Fruit fly (Drosophila melanogaster) whole organism, embryonic: ENCODE data around the gene CG3625.

Experiments used
- Awh ChIP-seq: fragments of 200-800 bp; sonication (Bioruptor generic); IDR thresholded peaks from 2 replicates; pipeline ENCODE4, ENCODE4 v1.3.6; 2022; ENCODE audit warnings: missing biosample characterization, missing genetic modification characterization
- CG10209 ChIP-seq: fragments of 200-800 bp; sonication (Bioruptor generic); optimal IDR thresholded peaks from 3 replicates; lab custom pipeline; 2017; ENCODE audit warnings: missing biosample characterization, mild to moderate bottlenecking, missing genetic modification characterization, missing genetic modification reagents
- CG10267 ChIP-seq: fragments of 200-800 bp; sonication (Bioruptor generic); optimal IDR thresholded peaks from 2 replicates; lab custom pipeline; 2018; ENCODE audit warnings: missing biosample characterization, mild to moderate bottlenecking, missing genetic modification characterization, moderate library complexity
- CG10366 ChIP-seq: fragments of 200-800 bp; sonication (Bioruptor generic); IDR thresholded peaks from 2 replicates; pipeline ENCODE4 v1.3.6; 2022; ENCODE audit warnings: missing biosample characterization, missing genetic modification characterization
- CG10979 ChIP-seq: fragments of 200-800 bp; sonication (Bioruptor generic); optimal IDR thresholded peaks from 2 replicates; lab custom pipeline; 2018; ENCODE audit warnings: missing biosample characterization, mild to moderate bottlenecking, missing genetic modification characterization, moderate library complexity
- CG11093 ChIP-seq: fragments of 200-800 bp; sonication (Bioruptor generic); IDR thresholded peaks from 3 replicates; pipeline ENCODE4 v1.3.6; 2022; ENCODE audit warnings: missing biosample characterization, missing genetic modification characterization
- CG11247 ChIP-seq: fragments of 200-800 bp; sonication (Bioruptor generic); IDR thresholded peaks from 2 replicates; pipeline ENCODE4 v1.3.6; 2022; ENCODE audit warnings: missing biosample characterization, missing genetic modification characterization
- CG12236 ChIP-seq: fragments of 200-800 bp; sonication (Bioruptor generic); optimal IDR thresholded peaks from 2 replicates; lab custom pipeline; 2016; ENCODE audit warnings: missing biosample characterization, missing genetic modification characterization
- CG12299 ChIP-seq: fragments of 200-800 bp; sonication (Bioruptor generic); optimal IDR thresholded peaks from 2 replicates; lab custom pipeline; 2018; ENCODE audit warnings: missing biosample characterization, mild to moderate bottlenecking, missing genetic modification characterization
- CG14860 ChIP-seq: fragments of 200-800 bp; sonication (Bioruptor generic); IDR thresholded peaks from 3 replicates; pipeline ENCODE4 v1.3.6; 2022; ENCODE audit warnings: missing biosample characterization, missing genetic modification characterization; ENCODE audit not compliant: partially characterized antibody
- CG15011 ChIP-seq: fragments of 200-800 bp; sonication (Bioruptor generic); optimal IDR thresholded peaks from 3 replicates; lab custom pipeline; 2018; ENCODE audit warnings: missing biosample characterization, mild to moderate bottlenecking, missing genetic modification characterization
- CG32532 ChIP-seq: fragments of 200-800 bp; sonication (Bioruptor generic); IDR thresholded peaks from 2 replicates; pipeline ENCODE4 v1.3.6; 2022; ENCODE audit warnings: missing biosample characterization, missing genetic modification characterization
- CG3281 ChIP-seq: fragments of 200-800 bp; sonication (Bioruptor generic); optimal IDR thresholded peaks from 3 replicates; lab custom pipeline; 2017; ENCODE audit warnings: missing biosample characterization, mild to moderate bottlenecking, missing genetic modification characterization
- CG4854 ChIP-seq: fragments of 200-800 bp; sonication (Bioruptor generic); optimal IDR thresholded peaks from 2 replicates; lab custom pipeline; 2016; ENCODE audit warnings: missing biosample characterization, missing genetic modification characterization, inconsistent platforms
- CG6689 ChIP-seq: fragments of 200-800 bp; sonication (Bioruptor generic); IDR thresholded peaks from 2 replicates; pipeline ENCODE4 v1.3.6; 2022; ENCODE audit warnings: missing biosample characterization, missing genetic modification characterization
- CG7556 ChIP-seq: fragments of 200-800 bp; sonication (Bioruptor generic); optimal IDR thresholded peaks from 2 replicates; lab custom pipeline; 2017; ENCODE audit warnings: missing biosample characterization, mild to moderate bottlenecking, missing genetic modification characterization
- CG7963 ChIP-seq: fragments of 200-800 bp; sonication (Bioruptor generic); IDR thresholded peaks from 3 replicates; pipeline ENCODE4 v1.3.6; 2022; ENCODE audit warnings: missing biosample characterization, missing genetic modification characterization; ENCODE audit not compliant: partially characterized antibody
- CG8281 ChIP-seq: fragments of 200-800 bp; sonication (Bioruptor generic); optimal IDR thresholded peaks from 2 replicates; lab custom pipeline; 2018; ENCODE audit warnings: missing biosample characterization, mild to moderate bottlenecking, missing genetic modification characterization, moderate library complexity
- Dref ChIP-seq: fragments of 200-800 bp; sonication (Bioruptor generic); IDR thresholded peaks from 2 replicates; pipeline ENCODE4 v1.3.6; 2022; ENCODE audit warnings: missing biosample characterization, missing genetic modification characterization
- Drgx ChIP-seq: fragments of 200-800 bp; sonication (Bioruptor generic); IDR thresholded peaks from 2 replicates; pipeline ENCODE4 v1.3.6; 2022; ENCODE audit warnings: missing biosample characterization, missing genetic modification characterization
- E2f1 ChIP-seq: fragments of 200-800 bp; sonication (Bioruptor generic); IDR thresholded peaks from 2 replicates; pipeline ENCODE4 v1.3.6; 2022; ENCODE audit warnings: missing biosample characterization, missing genetic modification characterization
- Kr ChIP-seq: fragments of 200-800 bp; sonication (Bioruptor generic); optimal IDR thresholded peaks from 2 replicates; lab custom pipeline; 2017; ENCODE audit warnings: missing biosample characterization, mild to moderate bottlenecking, missing genetic modification characterization
- Med ChIP-seq: fragments of 200-800 bp; sonication (Bioruptor generic); peaks from one replicate; lab custom pipeline; 2016; ENCODE audit warnings: missing biosample characterization, missing genetic modification characterization, mild to moderate bottlenecking, inconsistent platforms, moderate library complexity
- NfI ChIP-seq: fragments of 200-800 bp; sonication (Bioruptor generic); optimal IDR thresholded peaks from 3 replicates; lab custom pipeline; 2018; ENCODE audit warnings: missing biosample characterization, mild to moderate bottlenecking, missing genetic modification characterization, moderate library complexity
- Sin3A ChIP-seq: fragments of >200 bp; optimal IDR thresholded peaks from 2 replicates; lab custom pipeline; 2018
- Spps ChIP-seq: fragments of 200-800 bp; sonication (Bioruptor generic); optimal IDR thresholded peaks from 2 replicates; lab custom pipeline; 2018; ENCODE audit warnings: missing biosample characterization, mild to moderate bottlenecking, missing genetic modification characterization
- Tbp ChIP-seq: fragments of >200 bp; optimal IDR thresholded peaks from 2 replicates; lab custom pipeline; 2018; ENCODE audit warnings: missing biosample characterization, missing genetic modification characterization
- Xrp1 ChIP-seq: fragments of 200-800 bp; sonication (Bioruptor generic); IDR thresholded peaks from 2 replicates; pipeline ENCODE4 v1.3.6; 2022; ENCODE audit warnings: missing biosample characterization, missing genetic modification characterization
- bab2 ChIP-seq: fragments of 200-800 bp; sonication (Bioruptor generic); optimal IDR thresholded peaks from 2 replicates; lab custom pipeline; 2016; ENCODE audit warnings: missing biosample characterization, missing genetic modification characterization
- bbx ChIP-seq: fragments of 200-800 bp; sonication (Bioruptor generic); IDR thresholded peaks from 2 replicates; pipeline ENCODE4 v1.3.6; 2022; ENCODE audit warnings: missing biosample characterization, missing genetic modification characterization; ENCODE audit not compliant: partially characterized antibody
- cad ChIP-seq: fragments of >200 bp; optimal IDR thresholded peaks from 2 replicates; lab custom pipeline; 2017; ENCODE audit warnings: missing biosample characterization, missing genetic modification characterization
- chinmo ChIP-seq: fragments of 200-800 bp; sonication (Bioruptor generic); IDR thresholded peaks from 4 replicates; pipeline ENCODE4 v1.3.6; 2022; ENCODE audit warnings: missing biosample characterization, missing genetic modification characterization; ENCODE audit not compliant: partially characterized antibody
- da ChIP-seq: fragments of 200-800 bp; sonication (Bioruptor generic); optimal IDR thresholded peaks from 2 replicates; lab custom pipeline; 2016; ENCODE audit warnings: missing biosample characterization, missing genetic modification characterization
- dan ChIP-seq: fragments of 200-800 bp; sonication (Bioruptor generic); IDR thresholded peaks from 2 replicates; pipeline ENCODE4 v1.3.6; 2022; ENCODE audit warnings: missing biosample characterization, missing genetic modification characterization
- dmrt99B ChIP-seq: fragments of 200-800 bp; sonication (Bioruptor generic); optimal IDR thresholded peaks from 2 replicates; lab custom pipeline; 2018; ENCODE audit warnings: missing biosample characterization, mild to moderate bottlenecking, missing genetic modification characterization, moderate library complexity
- grn ChIP-seq: fragments of 200-800 bp; sonication (Bioruptor generic); optimal IDR thresholded peaks from 3 replicates; lab custom pipeline; 2017; ENCODE audit warnings: missing biosample characterization, missing genetic modification characterization
- hkb ChIP-seq, 2 experiments: fragments of 200-800 bp in 1 of 2; fragments of >200 bp in 1 of 2; sonication (Bioruptor generic) in 1 of 2; IDR thresholded peaks in 1 of 2; optimal IDR thresholded peaks in 1 of 2; 2 replicates each; pipeline versions ENCODE4 v1.3.6 to Lab custom; 2017 to 2022; ENCODE audit warnings: missing biosample characterization in 1 of 2, missing genetic modification characterization in 1 of 2
- hth ChIP-seq: fragments of >200 bp; optimal IDR thresholded peaks from 2 replicates; lab custom pipeline; 2017; ENCODE audit warnings: inconsistent platforms
- knrl ChIP-seq: fragments of 200-800 bp; sonication (Bioruptor generic); IDR thresholded peaks from 3 replicates; pipeline ENCODE4 v1.3.6; 2022; ENCODE audit warnings: missing biosample characterization, missing genetic modification characterization; ENCODE audit not compliant: partially characterized antibody
- mld ChIP-seq: fragments of 200-800 bp; sonication (Bioruptor generic); IDR thresholded peaks from 3 replicates; pipeline ENCODE4 v1.3.6; 2022; ENCODE audit warnings: missing biosample characterization, missing genetic modification characterization; ENCODE audit not compliant: partially characterized antibody
- org-1 ChIP-seq: fragments of 200-800 bp; sonication (Bioruptor generic); optimal IDR thresholded peaks from 2 replicates; lab custom pipeline; 2017; ENCODE audit warnings: missing biosample characterization, missing genetic modification characterization
- pita ChIP-seq: fragments of 200-800 bp; sonication (Bioruptor generic); optimal IDR thresholded peaks from 2 replicates; lab custom pipeline; 2017; ENCODE audit warnings: missing biosample characterization, mild to moderate bottlenecking, missing genetic modification characterization
- pum ChIP-seq: fragments of 200-800 bp; sonication (Bioruptor generic); optimal IDR thresholded peaks from 2 replicates; lab custom pipeline; 2016; ENCODE audit warnings: missing biosample characterization, missing genetic modification characterization
- sima ChIP-seq: fragments of 200-800 bp; sonication (Bioruptor generic); optimal IDR thresholded peaks from 2 replicates; lab custom pipeline; 2016; ENCODE audit warnings: missing biosample characterization, missing genetic modification characterization
- sisA ChIP-seq: fragments of 200-800 bp; sonication (Bioruptor generic); IDR thresholded peaks from 2 replicates; pipeline ENCODE4 v1.3.6; 2022; ENCODE audit warnings: missing biosample characterization, missing genetic modification characterization
- trem ChIP-seq: fragments of 200-800 bp; optimal IDR thresholded peaks from 3 replicates; lab custom pipeline; 2019; ENCODE audit warnings: missing biosample characterization, mild to moderate bottlenecking, missing genetic modification characterization, moderate library complexity
- yki ChIP-seq: fragments of >200 bp; optimal IDR thresholded peaks from 3 replicates; lab custom pipeline; 2018
- zen2 ChIP-seq: fragments of 200-800 bp; sonication (Bioruptor generic); IDR thresholded peaks from 3 replicates; pipeline ENCODE4 v1.3.6; 2022; ENCODE audit warnings: missing biosample characterization, missing genetic modification characterization; ENCODE audit not compliant: partially characterized antibody
- zf30C ChIP-seq: fragments of 200-800 bp; sonication (Bioruptor generic); optimal IDR thresholded peaks from 3 replicates; lab custom pipeline; 2018; ENCODE audit warnings: missing biosample characterization, mild to moderate bottlenecking, missing genetic modification characterization

Gene CG3625

dm6 chr2L:297480-298284 is 6.1 kb upstream of the CG3625 start, which contains the start of gene Pi3K21B (continued):
- peak; percentile 54 for TF ChIP-seq bbx (GFP tag; lab: Robert Waterston, UW)
- TF ChIP-seq cad (GFP tag; lab: Kevin White, UChicago): no peak
- TF ChIP-seq E2f1: peak; percentile 75
- TF ChIP-seq grn (GFP tag; lab: Kevin White, UChicago): peak; percentile 56
- peak; percentile 83 for TF ChIP-seq Xrp1
- no peak for TF ChIP-seq Tbp
- TF ChIP-seq Kr (GFP tag; lab: Kevin White, UChicago): no peak
- TF ChIP-seq CG14860: no peak
- peak; percentile 36 for TF ChIP-seq sima (GFP tag; lab: Kevin White, UChicago)
- peak; percentile 77 for TF ChIP-seq CG12236 (GFP tag; lab: Kevin White, UChicago)
- peak; percentile 94 for TF ChIP-seq CG3281 (GFP tag; lab: Kevin White, UChicago)
- peak; percentile 79 for TF ChIP-seq CG12299 (tag; lab: Kevin White, UChicago)
- TF ChIP-seq CG10267 (tag; lab: Kevin White, UChicago): peak; percentile 98
- TF ChIP-seq Drgx (GFP tag; lab: Robert Waterston, UW): peak; percentile 56
- TF ChIP-seq Dref (GFP tag; lab: Robert Waterston, UW): peak; percentile 43
- TF ChIP-seq zen2: no peak
- peak; percentile 91 for TF ChIP-seq sisA (GFP tag; lab: Robert Waterston, UW)
- TF ChIP-seq NfI (GFP tag; lab: Kevin White, UChicago): peak; percentile 92
- TF ChIP-seq dmrt99B (tag; lab: Kevin White, UChicago): peak; percentile 86
- no peak for TF ChIP-seq pita (GFP tag; lab: Kevin White, UChicago)
- peak; percentile 96 for TF ChIP-seq bab2
- TF ChIP-seq Awh: 0 out of 2 replicates have a peak, but pooled peaks have one; percentile 51
- peak; percentile 83 for TF ChIP-seq CG6689 (GFP tag; lab: Robert Waterston, UW)
- 0 out of 3 replicates have a peak, but pooled peaks have one; percentile 24 for TF ChIP-seq CG7963 (GFP tag; lab: Robert Waterston, UW)
- peak; percentile 81 for TF ChIP-seq CG11093 (GFP tag; lab: Robert Waterston, UW)
- TF ChIP-seq mld (GFP tag; lab: Robert Waterston, UW): no peak
- peak; percentile 77 for TF ChIP-seq Sin3A
- no peak for TF ChIP-seq yki (lab: Kevin White, UChicago)
- TF ChIP-seq CG15011: peak; percentile 83
- TF ChIP-seq CG10209 (GFP tag; lab: Kevin White, UChicago): peak; percentile 92
- 0 out of 4 replicates have a peak, but pooled peaks have one; percentile 70 for TF ChIP-seq chinmo
- TF ChIP-seq org-1 (GFP tag; lab: Kevin White, UChicago): peak; percentile 73
- TF ChIP-seq Med (GFP tag; lab: Kevin White, UChicago): peak; percentile 99
- TF ChIP-seq CG11247 (GFP tag; lab: Robert Waterston, UW): peak; percentile 92
- TF ChIP-seq trem: peak; percentile 94
- 0 out of 3 replicates have a peak, but pooled peaks have one; percentile 10 for TF ChIP-seq knrl (GFP tag; lab: Robert Waterston, UW)
- peak; percentile 73 for TF ChIP-seq CG8281 (tag; lab: Kevin White, UChicago)
- TF ChIP-seq hth: no peak
- TF ChIP-seq hkb (optimal IDR thresholded peaks at IDR 0.05; lab: Kevin White, UChicago): peak; percentile 40
- peak; percentile 82 for TF ChIP-seq hkb (GFP tag; IDR thresholded peaks at IDR 0.05; lab: Robert Waterston, UW)
- peak; percentile 83 for TF ChIP-seq CG10366 (GFP tag; lab: Robert Waterston, UW)
- peak; percentile 81 for TF ChIP-seq CG4854
- TF ChIP-seq pum (GFP tag; lab: Kevin White, UChicago): peak; percentile 93
- peak; percentile 86 for TF ChIP-seq CG32532 (GFP tag; lab: Robert Waterston, UW)
- peak; percentile 80 for TF ChIP-seq CG10979 (tag; lab: Kevin White, UChicago)
- no peak for TF ChIP-seq dan (GFP tag; lab: Robert Waterston, UW)
- peak; percentile 58 for TF ChIP-seq Spps
- peak; percentile 10 for TF ChIP-seq zf30C (GFP tag; lab: Kevin White, UChicago)
- peak; percentile 93 for TF ChIP-seq CG7556
- TF ChIP-seq da (GFP tag; lab: Kevin White, UChicago): peak; percentile 68
